Worm (Caenorhabditis elegans): ENCODE results near the gene nhr-1.
"Not testable (repeated sequence)": the region's sequence is repeated elsewhere in the genome, so short reads cannot be mapped to it uniquely, and the experiment has no call there.

- not testable (repeated sequence) for TF ChIP-seq nfya-2 (GFP tag; IDR thresholded peaks at IDR 0.05); attf-5 (GFP tag; optimal IDR thresholded peaks at IDR 0.05); ama-1 (optimal IDR thresholded peaks at IDR 0.05); ama-1 (GFP tag; optimal IDR thresholded peaks at IDR 0.05); snpc-4 (GFP tag; optimal IDR thresholded peaks at IDR 0.05); snpc-4 (tag; optimal IDR thresholded peaks at IDR 0.05); mcd-1 (GFP tag; IDR thresholded peaks at IDR 0.05); F57A8.1 (GFP tag; optimal IDR thresholded peaks at IDR 0.05); bed-2 (GFP tag; IDR thresholded peaks at IDR 0.05); snpc-1.1 (tag; optimal IDR thresholded peaks at IDR 0.05; ENCODE audit: insufficient read depth)
Measured at ce11 chrX:17548539-17548938, 34.7 kb downstream of the nhr-1 start, which contains the start of gene hlh-29.
